Worm (Caenorhabditis elegans) whole organism, L2 larva: Measurements from ENCODE around the gene yap-1.

Source experiments
- C34F6.9 ChIP-seq: fragments of 150-350 bp; optimal IDR thresholded peaks from 2 replicates; lab custom pipeline; 2014; ENCODE audit warnings: missing biosample characterization, missing genetic modification characterization
- F13H6.1 ChIP-seq: sonication (generic microtip); optimal IDR thresholded peaks from 2 replicates; lab custom pipeline; 2016; ENCODE audit warnings: missing genetic modification characterization, missing compliant biosample characterization
- Y55F3AM.14 ChIP-seq: fragments of 200-800 bp; sonication (Bioruptor generic); optimal IDR thresholded peaks from 2 replicates; lab custom pipeline; 2018; ENCODE audit warnings: mild to moderate bottlenecking, missing genetic modification characterization, missing compliant biosample characterization
- ZK546.5 ChIP-seq: sonication (generic microtip); optimal IDR thresholded peaks from 2 replicates; lab custom pipeline; 2017; ENCODE audit warnings: missing biosample characterization, missing genetic modification characterization
- alr-1 ChIP-seq: fragments of 150-350 bp; optimal IDR thresholded peaks from 2 replicates; lab custom pipeline; 2014; ENCODE audit warnings: missing biosample characterization, missing genetic modification characterization
- aly-2 ChIP-seq: fragments of 150-350 bp; optimal IDR thresholded peaks from 2 replicates; lab custom pipeline; 2014; ENCODE audit warnings: missing biosample characterization, missing genetic modification characterization
- ama-1 ChIP-seq: fragments of 150-350 bp; optimal IDR thresholded peaks from 2 replicates; lab custom pipeline; 2018; ENCODE audit warnings: inconsistent platforms
- blmp-1 ChIP-seq: sonication (generic microtip); optimal IDR thresholded peaks from 2 replicates; lab custom pipeline; 2017; ENCODE audit warnings: missing genetic modification characterization, mild to moderate bottlenecking, missing compliant biosample characterization, antibody characterized with exemption, moderate library complexity; ENCODE audit not compliant: insufficient read depth
- ceh-16 ChIP-seq: fragments of 150-350 bp; optimal IDR thresholded peaks from 2 replicates; lab custom pipeline; 2014; ENCODE audit warnings: missing biosample characterization, missing genetic modification characterization
- crh-2 ChIP-seq: sonication (generic microtip); optimal IDR thresholded peaks from 2 replicates; lab custom pipeline; 2017; ENCODE audit warnings: missing biosample characterization, missing genetic modification characterization
- dmd-4 ChIP-seq: sonication (generic microtip); optimal IDR thresholded peaks from 2 replicates; lab custom pipeline; 2017; ENCODE audit warnings: missing biosample characterization, missing genetic modification characterization
- egl-27 ChIP-seq: sonication (generic microtip); optimal IDR thresholded peaks from 3 replicates; lab custom pipeline; 2017; ENCODE audit warnings: missing biosample characterization, missing genetic modification reagents, missing genetic modification characterization
- elt-1 ChIP-seq: fragments of 150-350 bp; optimal IDR thresholded peaks from 2 replicates; lab custom pipeline; 2014; ENCODE audit warnings: missing biosample characterization, missing genetic modification characterization
- elt-3 ChIP-seq: sonication (generic microtip); optimal IDR thresholded peaks from 2 replicates; lab custom pipeline; 2017; ENCODE audit warnings: missing biosample characterization, missing genetic modification characterization
- fos-1 ChIP-seq: fragments of 150-350 bp; optimal IDR thresholded peaks from 2 replicates; lab custom pipeline; 2014; ENCODE audit warnings: missing biosample characterization, missing genetic modification characterization
- gmeb-1 ChIP-seq: fragments of 150-350 bp; optimal IDR thresholded peaks from 2 replicates; lab custom pipeline; 2014; ENCODE audit warnings: missing biosample characterization, missing genetic modification characterization
- lin-11 ChIP-seq: fragments of 150-350 bp; sonication (generic microtip); optimal IDR thresholded peaks from 2 replicates; lab custom pipeline; 2014; ENCODE audit warnings: missing biosample characterization, missing genetic modification characterization, inconsistent platforms, mixed read lengths
- lin-13 ChIP-seq: fragments of 150-350 bp; optimal IDR thresholded peaks from 2 replicates; lab custom pipeline; 2014; ENCODE audit warnings: missing biosample characterization, missing genetic modification reagents, missing genetic modification characterization
- lsy-2 ChIP-seq, 2 experiments: fragments of 150-350 bp in 1 of 2; sonication (generic microtip) in 1 of 2; optimal IDR thresholded peaks; 2 replicates each; lab custom pipeline; 2014 to 2017; ENCODE audit warnings: missing biosample characterization in 2 of 2, missing genetic modification characterization in 2 of 2
- mab-5 ChIP-seq: fragments of 150-350 bp; optimal IDR thresholded peaks from 2 replicates; lab custom pipeline; 2014; ENCODE audit warnings: missing biosample characterization, missing genetic modification characterization
- mbf-1 ChIP-seq: sonication (generic microtip); optimal IDR thresholded peaks from 2 replicates; lab custom pipeline; 2017; ENCODE audit warnings: missing biosample characterization, missing genetic modification characterization
- nhr-10 ChIP-seq: sonication (generic microtip); optimal IDR thresholded peaks from 2 replicates; lab custom pipeline; 2017; ENCODE audit warnings: missing biosample characterization, missing genetic modification characterization
- nhr-11 ChIP-seq: fragments of 150-350 bp; optimal IDR thresholded peaks from 2 replicates; lab custom pipeline; 2014; ENCODE audit warnings: missing biosample characterization, missing genetic modification characterization
- nhr-12 ChIP-seq: fragments of 150-350 bp; optimal IDR thresholded peaks from 2 replicates; lab custom pipeline; 2014; ENCODE audit warnings: missing biosample characterization, missing genetic modification characterization
- nhr-129 ChIP-seq: fragments of 150-350 bp; optimal IDR thresholded peaks from 2 replicates; lab custom pipeline; 2014; ENCODE audit warnings: missing biosample characterization, missing genetic modification characterization
- nhr-21 ChIP-seq: fragments of 150-350 bp; optimal IDR thresholded peaks from 2 replicates; lab custom pipeline; 2014; ENCODE audit warnings: missing biosample characterization, missing genetic modification characterization
- nhr-23 ChIP-seq: fragments of 150-350 bp; optimal IDR thresholded peaks from 2 replicates; lab custom pipeline; 2014; ENCODE audit warnings: missing biosample characterization, missing genetic modification reagents, missing genetic modification characterization
- nhr-237 ChIP-seq: fragments of 150-350 bp; optimal IDR thresholded peaks from 2 replicates; lab custom pipeline; 2014; ENCODE audit warnings: missing biosample characterization, missing genetic modification characterization
- nhr-25 ChIP-seq: fragments of 150-350 bp; sonication (generic microtip); optimal IDR thresholded peaks from 3 replicates; lab custom pipeline; 2014; ENCODE audit warnings: missing biosample characterization, missing genetic modification characterization
- nhr-6 ChIP-seq: fragments of 150-350 bp; optimal IDR thresholded peaks from 2 replicates; lab custom pipeline; 2014; ENCODE audit warnings: missing biosample characterization, missing genetic modification characterization
- nhr-77 ChIP-seq: fragments of 150-350 bp; optimal IDR thresholded peaks from 2 replicates; lab custom pipeline; 2014; ENCODE audit warnings: missing biosample characterization, missing genetic modification characterization
- peb-1 ChIP-seq: fragments of 150-350 bp; optimal IDR thresholded peaks from 2 replicates; lab custom pipeline; 2014; ENCODE audit warnings: missing biosample characterization, missing genetic modification characterization
- sem-4 ChIP-seq: fragments of 150-350 bp; optimal IDR thresholded peaks from 2 replicates; lab custom pipeline; 2014; ENCODE audit warnings: missing biosample characterization, missing genetic modification reagents, missing genetic modification characterization
- skn-1 ChIP-seq: sonication (generic microtip); optimal IDR thresholded peaks from 2 replicates; lab custom pipeline; 2017; ENCODE audit warnings: missing biosample characterization, missing genetic modification characterization
- sma-3 ChIP-seq: sonication (generic microtip); optimal IDR thresholded peaks from 2 replicates; lab custom pipeline; 2016; ENCODE audit warnings: missing genetic modification reagents, missing genetic modification characterization, missing compliant biosample characterization
- sma-9 ChIP-seq, 2 experiments: fragments of 150-350 bp in 1 of 2; sonication (generic microtip) in 1 of 2; optimal IDR thresholded peaks; 2 replicates each; lab custom pipeline; 2014 to 2016; ENCODE audit warnings: missing genetic modification characterization in 2 of 2, mild to moderate bottlenecking in 1 of 2, missing biosample characterization in 1 of 2, missing compliant biosample characterization in 1 of 2, missing genetic modification reagents in 1 of 2, moderate library complexity in 1 of 2
- snpc-4 ChIP-seq: fragments of 150-350 bp; optimal IDR thresholded peaks from 2 replicates; lab custom pipeline; 2014; ENCODE audit warnings: missing biosample characterization, missing genetic modification characterization
- unc-39 ChIP-seq: fragments of 150-350 bp; optimal IDR thresholded peaks from 2 replicates; lab custom pipeline; 2014; ENCODE audit warnings: missing biosample characterization, missing genetic modification characterization
- unc-55 ChIP-seq: fragments of 150-350 bp; sonication (generic microtip); optimal IDR thresholded peaks from 3 replicates; lab custom pipeline; 2014; ENCODE audit warnings: missing biosample characterization, missing genetic modification reagents, missing genetic modification characterization
- unc-62 ChIP-seq: fragments of 150-350 bp; optimal IDR thresholded peaks from 2 replicates; lab custom pipeline; 2014; ENCODE audit warnings: missing biosample characterization, missing genetic modification reagents, missing genetic modification characterization
- zag-1 ChIP-seq: fragments of 150-350 bp; optimal IDR thresholded peaks from 2 replicates; lab custom pipeline; 2014; ENCODE audit warnings: missing biosample characterization, missing genetic modification characterization
- ztf-11 ChIP-seq: sonication (generic microtip); optimal IDR thresholded peaks from 2 replicates; lab custom pipeline; 2017; ENCODE audit warnings: missing biosample characterization, missing genetic modification characterization
- ztf-4 ChIP-seq: fragments of 150-350 bp; optimal IDR thresholded peaks from 2 replicates; lab custom pipeline; 2014; ENCODE audit warnings: missing biosample characterization, missing genetic modification characterization

Gene yap-1

DNA sequence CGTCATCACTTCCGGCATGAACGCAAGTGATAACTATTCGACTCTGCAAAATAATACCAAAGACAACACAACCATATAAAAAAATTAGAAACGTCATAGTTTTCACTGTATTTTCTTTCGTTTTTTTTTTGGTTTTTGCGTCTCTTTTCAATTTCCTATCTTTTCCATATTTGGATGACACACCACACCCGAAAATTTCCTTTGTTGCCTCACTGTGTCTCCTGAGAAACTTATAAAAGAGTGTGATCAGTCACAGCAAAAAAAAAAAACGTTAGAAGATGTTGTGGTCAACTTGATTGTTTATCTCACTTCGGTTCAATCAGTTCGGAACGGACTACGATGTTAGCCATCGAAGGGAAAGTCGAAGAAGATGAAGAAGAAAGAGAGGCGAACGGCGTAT, 2.0 kb upstream of the yap-1 start:
- TF ChIP-seq lin-11 (tag; lab: Kevin White, UChicago) (no peak), elt-1 (tag; lab: Kevin White, UChicago) (no peak), fos-1 (peak; percentile 33), sma-3 (peak; percentile 4)

DNA sequence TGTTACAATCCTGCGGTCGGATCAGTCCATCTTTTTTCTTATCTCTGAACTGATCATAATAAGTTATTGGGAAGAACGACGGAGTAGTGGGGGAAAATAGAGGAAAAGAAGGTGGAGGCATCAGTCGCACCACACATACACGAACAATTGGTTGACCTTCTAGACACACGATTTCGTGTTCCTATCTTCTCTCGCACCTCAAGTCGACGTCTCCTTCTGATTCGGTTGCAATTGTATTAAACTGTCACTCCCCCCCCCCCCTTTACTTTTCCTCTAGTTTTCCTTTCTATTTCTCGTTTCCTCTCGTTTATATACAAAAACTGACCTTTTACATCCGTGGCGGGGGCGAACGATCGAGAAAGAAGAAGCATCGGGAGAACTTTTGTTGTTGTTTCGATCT, 511 bp upstream of the yap-1 start:
- peak; percentile 14 for TF ChIP-seq sem-4 (tag; lab: Kevin White, UChicago)
- TF ChIP-seq nhr-6 (tag; lab: Kevin White, UChicago) = no peak
- TF ChIP-seq elt-1 (tag; lab: Kevin White, UChicago) = no peak
- TF ChIP-seq snpc-4 (tag; lab: Kevin White, UChicago) = no peak
- TF ChIP-seq blmp-1 (tag; lab: Kevin White, UChicago) = peak; percentile 94
- no peak for TF ChIP-seq zag-1 (tag; lab: Kevin White, UChicago)
- TF ChIP-seq sma-9 (GFP tag; optimal IDR thresholded peaks at IDR 0.05; lab: Kevin White, UChicago) = peak; percentile 64
- TF ChIP-seq sma-9 (tag; optimal IDR thresholded peaks at IDR 0.05; lab: Kevin White, UChicago) = no peak
- no peak for TF ChIP-seq unc-39 (tag; lab: Kevin White, UChicago)
- TF ChIP-seq Y55F3AM.14 (GFP tag; lab: Kevin White, UChicago) = no peak
- TF ChIP-seq ceh-16 (tag; lab: Kevin White, UChicago) = peak; percentile 48
- TF ChIP-seq nhr-129 (tag; lab: Kevin White, UChicago) = no peak
- no peak for TF ChIP-seq ama-1 (lab: Kevin White, UChicago)
- TF ChIP-seq nhr-25 = peak; percentile 83
- TF ChIP-seq lsy-2 (tag; optimal IDR thresholded peaks at IDR 0.05; lab: Kevin White, UChicago) = no peak
- peak; percentile 34 for TF ChIP-seq nhr-21
- peak; percentile 41 for TF ChIP-seq fos-1
- peak; percentile 17 for TF ChIP-seq sma-3

DNA sequence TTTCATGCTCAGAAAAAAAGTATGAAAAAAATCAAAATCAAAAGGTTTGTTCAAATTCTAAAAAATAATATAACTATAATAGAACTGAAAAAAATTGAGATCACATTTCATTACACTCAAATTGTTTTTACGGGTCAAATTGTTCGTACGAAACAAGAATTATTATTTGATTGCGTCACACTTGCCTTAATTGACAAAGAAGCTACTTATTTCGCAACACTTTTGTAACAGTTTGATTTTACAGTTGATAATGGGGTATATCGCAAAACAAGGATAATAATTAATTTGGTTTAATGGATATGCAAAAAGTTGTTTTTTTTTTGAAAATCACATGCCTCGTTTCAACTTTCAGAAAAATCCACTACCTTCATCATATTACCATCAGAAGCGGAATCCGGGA, 314 bp downstream of the yap-1 start:
- TF ChIP-seq nhr-23 (tag; lab: Kevin White, UChicago) = no peak

DNA sequence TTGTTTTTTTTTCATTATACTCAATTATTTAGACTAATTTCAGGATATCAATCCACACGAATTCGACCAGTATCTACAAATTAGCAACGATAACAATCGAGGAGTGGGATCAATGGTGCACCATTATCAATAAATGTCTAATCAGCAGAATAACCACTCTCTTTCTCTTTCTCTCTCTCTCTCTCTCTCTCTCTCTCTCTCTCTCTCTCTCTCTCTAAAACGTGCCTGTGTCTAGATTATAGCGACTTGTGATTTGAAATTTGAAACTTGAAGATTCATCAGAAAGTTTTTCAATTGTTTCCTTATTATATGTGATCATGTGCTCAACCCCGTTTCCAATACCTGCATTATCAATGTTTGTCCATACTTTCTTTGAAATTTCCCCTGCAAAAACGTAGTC, 2.5 kb downstream of the yap-1 start:
- TF ChIP-seq sma-9 (GFP tag; optimal IDR thresholded peaks at IDR 0.05; lab: Kevin White, UChicago) (peak; percentile 56), sma-9 (tag; optimal IDR thresholded peaks at IDR 0.05; lab: Kevin White, UChicago) (no peak), nhr-12 (no peak)

DNA sequence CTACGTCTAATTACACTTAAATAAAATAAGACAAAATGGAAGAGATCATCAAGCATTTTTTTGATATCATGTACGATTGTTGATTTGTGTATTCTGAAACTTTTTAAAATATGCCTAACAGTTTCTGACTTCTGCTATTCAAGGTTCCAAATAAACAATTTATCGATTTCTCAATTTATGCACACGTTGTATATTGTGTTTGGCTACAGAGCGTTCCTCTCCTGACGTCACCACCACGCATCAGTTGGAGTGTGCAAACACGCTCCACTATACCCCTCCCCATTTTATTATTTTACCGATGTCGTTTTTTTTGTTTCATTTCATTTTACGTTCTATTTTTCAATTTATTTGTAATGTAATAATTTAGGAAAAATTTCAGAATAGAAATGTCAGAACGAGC, 3.2 kb downstream of the yap-1 start, which contains the start of gene plpp-1.3:
plpp-1.3 (plus strand) TSS at position 380 of the 400 bp plus-strand sequence.
- TF ChIP-seq C34F6.9 (peak; percentile 23), sem-4 (tag; lab: Kevin White, UChicago) (no peak), nhr-21 (no peak), unc-39 (tag; lab: Kevin White, UChicago) (no peak), blmp-1 (tag; lab: Kevin White, UChicago) (no peak), mbf-1 (tag; lab: Kevin White, UChicago) (no peak), nhr-23 (tag; lab: Kevin White, UChicago) (no peak), egl-27 (tag; lab: Kevin White, UChicago) (no peak), elt-1 (tag; lab: Kevin White, UChicago) (no peak), nhr-129 (tag; lab: Kevin White, UChicago) (no peak), F13H6.1 (tag; lab: Kevin White, UChicago) (peak; percentile 32), ztf-4 (no peak), nhr-25 (peak; percentile 40), nhr-237 (tag; lab: Kevin White, UChicago) (no peak), elt-3 (tag; lab: Kevin White, UChicago) (no peak), nhr-11 (tag; lab: Kevin White, UChicago) (no peak), gmeb-1 (tag; lab: Kevin White, UChicago) (no peak), dmd-4 (tag; lab: Kevin White, UChicago) (no peak), nhr-10 (tag; lab: Kevin White, UChicago) (no peak), peb-1 (tag; lab: Kevin White, UChicago) (no peak), unc-55 (GFP tag; lab: Kevin White, UChicago) (peak; percentile 32), sma-9 (GFP tag; optimal IDR thresholded peaks at IDR 0.05; lab: Kevin White, UChicago) (peak; percentile 44), sma-9 (tag; optimal IDR thresholded peaks at IDR 0.05; lab: Kevin White, UChicago) (no peak), crh-2 (peak; percentile 74), aly-2 (tag; lab: Kevin White, UChicago) (no peak), ceh-16 (tag; lab: Kevin White, UChicago) (no peak), lin-11 (tag; lab: Kevin White, UChicago) (no peak), ZK546.5 (no peak), lsy-2 (tag; optimal IDR thresholded peaks at IDR 0.05; lab: Kevin White, UChicago) (no peak), mab-5 (tag; lab: Kevin White, UChicago) (no peak), Y55F3AM.14 (GFP tag; lab: Kevin White, UChicago) (no peak), unc-62 (GFP tag; lab: Kevin White, UChicago) (no peak), lin-13 (GFP tag; lab: Kevin White, UChicago) (no peak), skn-1 (tag; lab: Kevin White, UChicago) (no peak), nhr-6 (tag; lab: Kevin White, UChicago) (no peak), fos-1 (peak; percentile 47), snpc-4 (tag; lab: Kevin White, UChicago) (no peak), nhr-77 (no peak), alr-1 (tag; lab: Kevin White, UChicago) (no peak), sma-3 (peak; percentile 10), ztf-11 (no peak)
